Worm (Caenorhabditis elegans): ENCODE measurements around the gene C23G10.10.

ce11 chrIII:6180294-6180693 lies 33.5 kb downstream of the C23G10.10 start:
- TF ChIP-seq ceh-82 (tag; optimal IDR thresholded peaks at IDR 0.05) (no peak), egl-27 (tag; optimal IDR thresholded peaks at IDR 0.05) (no peak), nhr-10 (tag; optimal IDR thresholded peaks at IDR 0.05) (no peak), nhr-102 (tag; optimal IDR thresholded peaks at IDR 0.05) (no peak), ztf-11 (tag; optimal IDR thresholded peaks at IDR 0.05) (no peak)
